Fruit fly (Drosophila melanogaster): ENCODE results near the gene dbr.

dm6 chr2L:59058-59603 lies 7.2 kb upstream of the dbr start:
- TF ChIP-seq CTCF (optimal IDR thresholded peaks at IDR 0.05) = no peak
- no peak for TF ChIP-seq CG8478 (optimal IDR thresholded peaks at IDR 0.05)
